Fruit fly (Drosophila melanogaster) whole organism, embryonic: ENCODE data around the gene RpL37A.

ENCODE experiments used
- B-H1 ChIP-seq: fragments of 200-800 bp; sonication (Bioruptor generic); IDR thresholded peaks from 3 replicates; pipeline ENCODE4 v1.3.6; 2022; ENCODE audit warnings: missing biosample characterization, missing genetic modification characterization
- Bdp1 ChIP-seq: fragments of 200-800 bp; sonication (Bioruptor generic); optimal IDR thresholded peaks from 3 replicates; lab custom pipeline; 2016; ENCODE audit warnings: missing biosample characterization, missing genetic modification characterization
- Bteb2 ChIP-seq: fragments of 200-800 bp; sonication (Bioruptor generic); optimal IDR thresholded peaks from 2 replicates; lab custom pipeline; 2016; ENCODE audit warnings: missing biosample characterization, missing genetic modification characterization
- CG10431 ChIP-seq: fragments of 200-800 bp; sonication (Bioruptor generic); optimal IDR thresholded peaks from 3 replicates; lab custom pipeline; 2018; ENCODE audit warnings: missing biosample characterization, mild to moderate bottlenecking, missing genetic modification characterization
- CG10979 ChIP-seq: fragments of 200-800 bp; sonication (Bioruptor generic); optimal IDR thresholded peaks from 2 replicates; lab custom pipeline; 2018; ENCODE audit warnings: missing biosample characterization, mild to moderate bottlenecking, missing genetic modification characterization, moderate library complexity
- CG12104 ChIP-seq: fragments of 200-800 bp; sonication (Bioruptor generic); optimal IDR thresholded peaks from 3 replicates; lab custom pipeline; 2016; ENCODE audit warnings: missing biosample characterization, missing genetic modification characterization
- CG12391 ChIP-seq: fragments of 200-800 bp; sonication (Bioruptor generic); optimal IDR thresholded peaks from 3 replicates; lab custom pipeline; 2018; ENCODE audit warnings: missing biosample characterization, mild to moderate bottlenecking, missing genetic modification characterization, moderate library complexity
- CG15073 ChIP-seq: fragments of 200-800 bp; sonication (Bioruptor generic); optimal IDR thresholded peaks from 2 replicates; lab custom pipeline; 2016; ENCODE audit warnings: missing biosample characterization, missing genetic modification characterization
- CG16779 ChIP-seq: fragments of 200-800 bp; sonication (Bioruptor generic); IDR thresholded peaks from 2 replicates; pipeline ENCODE4 v1.3.6; 2022; ENCODE audit warnings: missing biosample characterization, missing genetic modification characterization
- CG2116 ChIP-seq: fragments of 200-800 bp; sonication (Bioruptor generic); optimal IDR thresholded peaks from 3 replicates; lab custom pipeline; 2018; ENCODE audit warnings: missing biosample characterization, mild to moderate bottlenecking, missing genetic modification characterization
- CG2889 ChIP-seq: fragments of 200-800 bp; sonication (Bioruptor generic); IDR thresholded peaks from 3 replicates; pipeline ENCODE4 v1.3.6; 2022; ENCODE audit warnings: missing biosample characterization, missing genetic modification characterization
- CG30431 ChIP-seq: fragments of 200-800 bp; sonication (Bioruptor generic); optimal IDR thresholded peaks from 2 replicates; lab custom pipeline; 2017; ENCODE audit warnings: missing biosample characterization, missing genetic modification characterization
- CG31388 ChIP-seq: fragments of 200-800 bp; sonication (Bioruptor generic); optimal IDR thresholded peaks from 2 replicates; lab custom pipeline; 2016; ENCODE audit warnings: missing biosample characterization, missing genetic modification characterization
- CG34422 ChIP-seq: fragments of 200-800 bp; sonication (Bioruptor generic); IDR thresholded peaks from 3 replicates; pipeline ENCODE4 v1.3.6; 2022; ENCODE audit warnings: missing biosample characterization, missing genetic modification characterization
- CG3726 ChIP-seq: fragments of 200-800 bp; sonication (Bioruptor generic); IDR thresholded peaks from 3 replicates; pipeline ENCODE4, ENCODE4 v1.3.6; 2022; ENCODE audit warnings: missing biosample characterization, missing genetic modification characterization
- CG5245 ChIP-seq: fragments of 200-800 bp; sonication (Bioruptor generic); optimal IDR thresholded peaks from 3 replicates; lab custom pipeline; 2016; ENCODE audit warnings: missing biosample characterization, missing genetic modification characterization
- CG8765 ChIP-seq: fragments of 200-800 bp; sonication (Bioruptor generic); IDR thresholded peaks from 2 replicates; pipeline ENCODE4 v1.3.6; 2022; ENCODE audit warnings: missing biosample characterization, missing genetic modification characterization
- CG9876 ChIP-seq: fragments of 200-800 bp; sonication (Bioruptor generic); optimal IDR thresholded peaks from 2 replicates; lab custom pipeline; 2016; ENCODE audit warnings: missing biosample characterization, missing genetic modification characterization
- CHES-1-like ChIP-seq: fragments of 200-800 bp; sonication (Bioruptor generic); optimal IDR thresholded peaks from 2 replicates; lab custom pipeline; 2016; ENCODE audit warnings: missing biosample characterization, missing genetic modification characterization
- E2f1 ChIP-seq: fragments of 200-800 bp; sonication (Bioruptor generic); IDR thresholded peaks from 2 replicates; pipeline ENCODE4 v1.3.6; 2022; ENCODE audit warnings: missing biosample characterization, missing genetic modification characterization
- Kr ChIP-seq: fragments of 200-800 bp; sonication (Bioruptor generic); optimal IDR thresholded peaks from 2 replicates; lab custom pipeline; 2017; ENCODE audit warnings: missing biosample characterization, mild to moderate bottlenecking, missing genetic modification characterization
- Lim3 ChIP-seq: fragments of 200-800 bp; sonication (Bioruptor generic); IDR thresholded peaks from 2 replicates; pipeline ENCODE4 v1.3.6; 2022; ENCODE audit warnings: missing biosample characterization, missing genetic modification characterization
- Mes4 ChIP-seq: fragments of 200-800 bp; sonication (Bioruptor generic); optimal IDR thresholded peaks from 2 replicates; lab custom pipeline; 2016; ENCODE audit warnings: missing biosample characterization, missing genetic modification characterization
- Mrtf ChIP-seq: fragments of 200-800 bp; sonication (Bioruptor generic); IDR thresholded peaks from 3 replicates; pipeline ENCODE4 v1.3.6; 2022; ENCODE audit warnings: missing biosample characterization, missing genetic modification characterization
- Myb ChIP-seq: fragments of 200-800 bp; sonication (Bioruptor generic); optimal IDR thresholded peaks from 2 replicates; lab custom pipeline; 2016; ENCODE audit warnings: missing biosample characterization, missing genetic modification characterization
- Rx ChIP-seq: fragments of 200-800 bp; sonication (Bioruptor generic); IDR thresholded peaks from 2 replicates; pipeline ENCODE4 v1.3.6; 2022; ENCODE audit warnings: missing biosample characterization, missing genetic modification characterization
- Side ChIP-seq: fragments of 200-800 bp; sonication (Bioruptor generic); optimal IDR thresholded peaks from 2 replicates; lab custom pipeline; 2016; ENCODE audit warnings: missing biosample characterization, missing genetic modification characterization
- Sin3A ChIP-seq: fragments of >200 bp; optimal IDR thresholded peaks from 2 replicates; lab custom pipeline; 2018
- Sry-δ ChIP-seq: fragments of 200-800 bp; sonication (Bioruptor generic); optimal IDR thresholded peaks from 2 replicates; lab custom pipeline; 2016; ENCODE audit warnings: missing biosample characterization, missing genetic modification characterization
- Taf1 ChIP-seq: fragments of 200-800 bp; sonication (Bioruptor generic); IDR thresholded peaks from 2 replicates; pipeline ENCODE4 v1.3.6; 2022; ENCODE audit warnings: missing biosample characterization, missing genetic modification characterization
- ab ChIP-seq: fragments of 200-800 bp; sonication (Bioruptor generic); optimal IDR thresholded peaks from 2 replicates; lab custom pipeline; 2016; ENCODE audit warnings: missing biosample characterization, missing genetic modification characterization
- ara ChIP-seq: fragments of 200-800 bp; sonication (Bioruptor generic); IDR thresholded peaks from 2 replicates; pipeline ENCODE4 v1.3.6; 2022; ENCODE audit warnings: missing biosample characterization, missing genetic modification characterization
- az2 ChIP-seq: fragments of 200-800 bp; sonication (Bioruptor generic); optimal IDR thresholded peaks from 3 replicates; lab custom pipeline; 2016; ENCODE audit warnings: missing biosample characterization, missing genetic modification characterization
- bcd ChIP-seq: fragments of 200-800 bp; sonication (Bioruptor generic); optimal IDR thresholded peaks from 2 replicates; lab custom pipeline; 2017; ENCODE audit warnings: missing biosample characterization, mild to moderate bottlenecking, missing genetic modification characterization
- emc ChIP-seq: fragments of 200-800 bp; sonication (Bioruptor generic); optimal IDR thresholded peaks from 2 replicates; lab custom pipeline; 2016; ENCODE audit warnings: missing biosample characterization, missing genetic modification characterization
- fd64A ChIP-seq: fragments of 200-800 bp; sonication (Bioruptor generic); optimal IDR thresholded peaks from 3 replicates; lab custom pipeline; 2018; ENCODE audit warnings: missing biosample characterization, mild to moderate bottlenecking, missing genetic modification characterization
- ftz-f1 ChIP-seq: fragments of 200-800 bp; sonication (Bioruptor generic); optimal IDR thresholded peaks from 2 replicates; lab custom pipeline; 2016; ENCODE audit warnings: missing biosample characterization, missing genetic modification characterization
- gcm2 ChIP-seq: fragments of 200-800 bp; sonication (Bioruptor generic); optimal IDR thresholded peaks from 2 replicates; lab custom pipeline; 2016; ENCODE audit warnings: missing biosample characterization, missing genetic modification characterization
- gt ChIP-seq: fragments of 200-800 bp; sonication (Bioruptor generic); IDR thresholded peaks from 2 replicates; pipeline ENCODE4 v1.3.6; 2022; ENCODE audit warnings: missing biosample characterization, missing genetic modification characterization
- hb ChIP-seq: fragments of 200-800 bp; sonication (Bioruptor generic); IDR thresholded peaks from 3 replicates; pipeline ENCODE4 v1.3.6; 2022; ENCODE audit warnings: missing biosample characterization, missing genetic modification characterization; ENCODE audit not compliant: partially characterized antibody
- her ChIP-seq: fragments of 200-800 bp; sonication (Bioruptor generic); optimal IDR thresholded peaks from 2 replicates; lab custom pipeline; 2016; ENCODE audit warnings: missing biosample characterization, missing genetic modification characterization
- insv ChIP-seq, 2 experiments: fragments of 200-800 bp; sonication (Bioruptor generic); optimal IDR thresholded peaks; 3 replicates each; lab custom pipeline; 2016 to 2018; ENCODE audit warnings: missing biosample characterization in 2 of 2, missing genetic modification characterization in 2 of 2
- mam ChIP-seq: fragments of 200-800 bp; sonication (Bioruptor generic); optimal IDR thresholded peaks from 3 replicates; lab custom pipeline; 2016; ENCODE audit warnings: missing biosample characterization, missing genetic modification characterization
- nerfin-1 ChIP-seq: fragments of 200-800 bp; sonication (Bioruptor generic); optimal IDR thresholded peaks from 3 replicates; lab custom pipeline; 2019; ENCODE audit warnings: missing biosample characterization, mild to moderate bottlenecking, missing genetic modification characterization, moderate library complexity
- nmo ChIP-seq: fragments of 200-800 bp; sonication (Bioruptor generic); optimal IDR thresholded peaks from 2 replicates; lab custom pipeline; 2018; ENCODE audit warnings: missing biosample characterization, mild to moderate bottlenecking, missing genetic modification characterization, moderate library complexity
- odd ChIP-seq: fragments of 200-800 bp; sonication (Bioruptor generic); optimal IDR thresholded peaks from 2 replicates; lab custom pipeline; 2017; ENCODE audit warnings: missing biosample characterization, mild to moderate bottlenecking, missing genetic modification characterization
- org-1 ChIP-seq: fragments of 200-800 bp; sonication (Bioruptor generic); optimal IDR thresholded peaks from 2 replicates; lab custom pipeline; 2017; ENCODE audit warnings: missing biosample characterization, missing genetic modification characterization
- repo ChIP-seq: fragments of 200-800 bp; sonication (Bioruptor generic); optimal IDR thresholded peaks from 2 replicates; lab custom pipeline; 2016; ENCODE audit warnings: missing biosample characterization, missing genetic modification characterization
- rib ChIP-seq: fragments of 200-800 bp; sonication (Bioruptor generic); IDR thresholded peaks from 2 replicates; pipeline ENCODE4 v1.3.6; 2022; ENCODE audit warnings: missing biosample characterization, missing genetic modification characterization
- row ChIP-seq: fragments of 200-800 bp; sonication (Bioruptor generic); IDR thresholded peaks from 3 replicates; pipeline ENCODE4 v1.3.6; 2022; ENCODE audit warnings: missing biosample characterization, missing genetic modification characterization
- sqz ChIP-seq: fragments of 200-800 bp; sonication (Bioruptor generic); optimal IDR thresholded peaks from 3 replicates; lab custom pipeline; 2018; ENCODE audit warnings: missing biosample characterization, mild to moderate bottlenecking, missing genetic modification characterization
- vvl ChIP-seq: fragments of 200-800 bp; sonication (Bioruptor generic); IDR thresholded peaks from 2 replicates; pipeline ENCODE4 v1.3.6; 2022; ENCODE audit warnings: missing biosample characterization, missing genetic modification characterization
- wor ChIP-seq: fragments of 200-800 bp; sonication (Bioruptor generic); IDR thresholded peaks from 2 replicates; pipeline ENCODE4 v1.3.6; 2022; ENCODE audit warnings: missing biosample characterization, missing genetic modification characterization
- zen2 ChIP-seq: fragments of 200-800 bp; sonication (Bioruptor generic); IDR thresholded peaks from 3 replicates; pipeline ENCODE4 v1.3.6; 2022; ENCODE audit warnings: missing biosample characterization, missing genetic modification characterization; ENCODE audit not compliant: partially characterized antibody
- zfh1 ChIP-seq: fragments of 200-800 bp; sonication (Bioruptor generic); IDR thresholded peaks from 3 replicates; pipeline ENCODE4 v1.3.6; 2022; ENCODE audit warnings: missing biosample characterization, missing genetic modification characterization

Gene RpL37A

dm6 chr2L:5042076-5042475 is 28.7 kb upstream of the RpL37A start (continued):
- TF ChIP-seq repo (GFP tag; lab: Kevin White, UChicago) (no peak), Mes4 (GFP tag; lab: Kevin White, UChicago) (no peak), CG10979 (peak; percentile 58), Rx (no peak), az2 (GFP tag; lab: Kevin White, UChicago) (no peak), CG15073 (no peak), CG12104 (GFP tag; lab: Kevin White, UChicago) (no peak), row (GFP tag; lab: Robert Waterston, UW) (peak; percentile 48), her (GFP tag; lab: Kevin White, UChicago) (no peak), Taf1 (no peak), Myb (GFP tag; lab: Kevin White, UChicago) (no peak), E2f1 (GFP tag; lab: Robert Waterston, UW) (no peak), CG16779 (GFP tag; lab: Robert Waterston, UW) (no peak), wor (GFP tag; lab: Robert Waterston, UW) (no peak), CG2889 (GFP tag; lab: Robert Waterston, UW) (no peak), ab (no peak), nerfin-1 (tag; lab: Kevin White, UChicago) (peak; percentile 25), CG2116 (no peak), odd (GFP tag; lab: Kevin White, UChicago) (no peak), CG31388 (GFP tag; lab: Kevin White, UChicago) (no peak), Side (no peak), CG9876 (GFP tag; lab: Kevin White, UChicago) (no peak), CG34422 (GFP tag; lab: Robert Waterston, UW) (no peak), CG5245 (GFP tag; lab: Kevin White, UChicago) (no peak), bcd (GFP tag; lab: Kevin White, UChicago) (no peak), org-1 (GFP tag; lab: Kevin White, UChicago) (no peak), B-H1 (no peak), nmo (GFP tag; lab: Kevin White, UChicago) (peak; percentile 27), Lim3 (GFP tag; lab: Robert Waterston, UW) (no peak), zfh1 (GFP tag; lab: Robert Waterston, UW) (no peak), vvl (GFP tag; lab: Robert Waterston, UW) (no peak), hb (GFP tag; lab: Robert Waterston, UW) (no peak), rib (GFP tag; lab: Robert Waterston, UW) (no peak), Sin3A (lab: Kevin White, UChicago) (no peak), CHES-1-like (GFP tag; lab: Kevin White, UChicago) (no peak), Mrtf (no peak), mam (no peak), emc (GFP tag; lab: Kevin White, UChicago) (no peak), CG8765 (GFP tag; lab: Robert Waterston, UW) (no peak), Bteb2 (GFP tag; lab: Kevin White, UChicago) (no peak), Sry-δ (GFP tag; lab: Kevin White, UChicago) (no peak), ara (GFP tag; lab: Robert Waterston, UW) (no peak), gcm2 (GFP tag; lab: Kevin White, UChicago) (no peak), sqz (GFP tag; lab: Kevin White, UChicago) (no peak), CG30431 (no peak), zen2 (GFP tag; lab: Robert Waterston, UW) (no peak), CG12391 (tag; lab: Kevin White, UChicago) (peak; percentile 42), gt (GFP tag; lab: Robert Waterston, UW) (no peak), Kr (GFP tag; lab: Kevin White, UChicago) (no peak), insv (GFP tag; optimal IDR thresholded peaks at IDR 0.05; lab: Kevin White, UChicago) (no peak), Bdp1 (no peak), CG10431 (no peak), fd64A (no peak), CG3726 (GFP tag; lab: Robert Waterston, UW) (no peak), ftz-f1 (GFP tag; lab: Kevin White, UChicago) (no peak)
